Worm (Caenorhabditis elegans) whole organism, late embryonic: Measurements from ENCODE around the gene pqn-31.

Experiments used
- F13H6.1 ChIP-seq: sonication (generic microtip); optimal IDR thresholded peaks from 2 replicates; lab custom pipeline; 2016; ENCODE audit warnings: missing genetic modification characterization, missing compliant biosample characterization
- ceh-22 ChIP-seq: sonication (generic microtip); optimal IDR thresholded peaks from 2 replicates; lab custom pipeline; 2017; ENCODE audit warnings: missing biosample characterization, missing genetic modification characterization
- dve-1 ChIP-seq: sonication (generic microtip); optimal IDR thresholded peaks from 2 replicates; lab custom pipeline; 2017; ENCODE audit warnings: antibody characterized with exemption, mild to moderate bottlenecking, missing genetic modification characterization, missing compliant biosample characterization
- elt-4 ChIP-seq: sonication (generic microtip); optimal IDR thresholded peaks from 2 replicates; lab custom pipeline; 2016; ENCODE audit warnings: missing genetic modification characterization, missing compliant biosample characterization
- fkh-10 ChIP-seq: fragments of 150-350 bp; optimal IDR thresholded peaks from 2 replicates; lab custom pipeline; 2014; ENCODE audit warnings: missing biosample characterization, missing genetic modification reagents, missing genetic modification characterization
- hlh-15 ChIP-seq: sonication (generic microtip); optimal IDR thresholded peaks from 2 replicates; lab custom pipeline; 2016; ENCODE audit warnings: missing genetic modification characterization, missing compliant biosample characterization
- nfya-1 ChIP-seq: sonication (generic microtip); optimal IDR thresholded peaks from 2 replicates; lab custom pipeline; 2017; ENCODE audit warnings: missing genetic modification characterization, mild to moderate bottlenecking, missing compliant biosample characterization, antibody characterized with exemption, moderate library complexity
- nhr-11 ChIP-seq: fragments of 150-350 bp; optimal IDR thresholded peaks from 2 replicates; lab custom pipeline; 2014; ENCODE audit warnings: missing biosample characterization, missing genetic modification characterization
- pax-1 ChIP-seq: fragments of 150-350 bp; optimal IDR thresholded peaks from 2 replicates; lab custom pipeline; 2014; ENCODE audit warnings: missing biosample characterization, missing genetic modification characterization
- pha-4 ChIP-seq: fragments of 150-350 bp; optimal IDR thresholded peaks from 2 replicates; lab custom pipeline; 2018; ENCODE audit warnings: missing biosample characterization, missing genetic modification reagents, missing genetic modification characterization
- ref-2 ChIP-seq: sonication (generic microtip); optimal IDR thresholded peaks from 2 replicates; lab custom pipeline; 2016; ENCODE audit warnings: missing genetic modification characterization, missing compliant biosample characterization
- tbx-2 ChIP-seq: sonication (generic microtip); optimal IDR thresholded peaks from 2 replicates; lab custom pipeline; 2016; ENCODE audit warnings: missing genetic modification characterization, missing compliant biosample characterization

ce11 chrV:9112467-9112866 lies 3.1 kb downstream of the pqn-31 start, which contains the start of gene F21C10.7:
- TF ChIP-seq F13H6.1 (tag; lab: Kevin White, UChicago) = no peak
- TF ChIP-seq hlh-15 (tag; lab: Kevin White, UChicago) = no peak
- TF ChIP-seq nfya-1 (tag; lab: Kevin White, UChicago) = no peak
- TF ChIP-seq ref-2 = no peak
- TF ChIP-seq tbx-2 (tag; lab: Kevin White, UChicago) = no peak
- TF ChIP-seq ceh-22 = no peak
- TF ChIP-seq dve-1 (tag; lab: Kevin White, UChicago) = no peak
- no peak for TF ChIP-seq pha-4 (tag; lab: Kevin White, UChicago)
- TF ChIP-seq elt-4 (tag; lab: Kevin White, UChicago) = no peak
- TF ChIP-seq pax-1 (tag; lab: Kevin White, UChicago) = no peak
- no peak for TF ChIP-seq nhr-11 (tag; lab: Kevin White, UChicago)
- TF ChIP-seq fkh-10 (GFP tag; lab: Kevin White, UChicago) = no peak
